Worm (Caenorhabditis elegans) whole organism, L2 larva: ENCODE data around the gene lgg-2.

Source experiments
- ceh-82 ChIP-seq: fragments of 150-350 bp; optimal IDR thresholded peaks from 2 replicates; lab custom pipeline; 2014; ENCODE audit warnings: missing biosample characterization, missing genetic modification characterization
- fos-1 ChIP-seq: fragments of 150-350 bp; optimal IDR thresholded peaks from 2 replicates; lab custom pipeline; 2014; ENCODE audit warnings: missing biosample characterization, missing genetic modification characterization
- mab-5 ChIP-seq: fragments of 150-350 bp; optimal IDR thresholded peaks from 2 replicates; lab custom pipeline; 2014; ENCODE audit warnings: missing biosample characterization, missing genetic modification characterization
- nhr-25 ChIP-seq: fragments of 150-350 bp; sonication (generic microtip); optimal IDR thresholded peaks from 3 replicates; lab custom pipeline; 2014; ENCODE audit warnings: missing biosample characterization, missing genetic modification characterization
- skn-1 ChIP-seq: sonication (generic microtip); optimal IDR thresholded peaks from 2 replicates; lab custom pipeline; 2017; ENCODE audit warnings: missing biosample characterization, missing genetic modification characterization
- unc-62 ChIP-seq: fragments of 150-350 bp; optimal IDR thresholded peaks from 2 replicates; lab custom pipeline; 2014; ENCODE audit warnings: missing biosample characterization, missing genetic modification reagents, missing genetic modification characterization

DNA sequence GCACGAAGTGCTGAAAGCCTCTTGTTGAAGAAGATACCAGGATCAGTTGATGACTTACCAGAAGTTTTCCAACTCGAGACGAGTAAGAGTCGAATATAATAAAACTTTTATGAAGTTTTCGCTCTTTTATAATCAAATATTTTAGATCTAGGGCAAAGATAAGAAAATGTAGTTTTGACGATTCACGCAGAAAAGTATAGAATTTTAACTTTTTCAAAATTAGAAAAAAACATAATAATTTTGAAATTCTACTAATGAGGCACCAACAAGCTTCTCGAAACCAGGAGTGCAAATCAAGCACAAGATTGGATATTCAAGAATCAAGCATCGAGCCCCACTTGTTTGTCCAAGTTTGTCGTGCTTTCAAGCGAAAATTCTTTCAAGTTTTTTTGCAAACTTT, 13.1 kb upstream of the lgg-2 start, which contains the start of gene Y69E1A.1:
- TF ChIP-seq nhr-25 (tag; lab: Kevin White, UChicago) (no peak), ceh-82 (no peak), fos-1 (tag; lab: Kevin White, UChicago) (no peak), mab-5 (tag; lab: Kevin White, UChicago) (no peak), unc-62 (GFP tag; lab: Kevin White, UChicago) (no peak), skn-1 (no peak)
